Fruit fly (Drosophila melanogaster): ENCODE data around the gene D19A.
"Not testable (repeated sequence)": the region's sequence is repeated elsewhere in the genome, so short reads cannot be mapped to it uniquely, and the experiment has no call there.

- TF ChIP-seq CG4496 (GFP tag; IDR thresholded peaks at IDR 0.05); EcR (GFP tag; optimal IDR thresholded peaks at IDR 0.05); gl (tag; optimal IDR thresholded peaks at IDR 0.05); CG17806 (tag; optimal IDR thresholded peaks at IDR 0.05); CG10348 (GFP tag; IDR thresholded peaks at IDR 0.05); CG9948 (tag; optimal IDR thresholded peaks at IDR 0.05); CG8159 (tag; optimal IDR thresholded peaks at IDR 0.05); CG12605 (GFP tag; IDR thresholded peaks at IDR 0.05): not testable (repeated sequence)
Observed at dm6 chr3L:6147887-6148286, 41.0 kb downstream of the D19A start, which contains the start of gene Cpr65Ax1.
